Worm (Caenorhabditis elegans): ENCODE data around the gene F57C12.2.

The F57C12.2 gene

DNA sequence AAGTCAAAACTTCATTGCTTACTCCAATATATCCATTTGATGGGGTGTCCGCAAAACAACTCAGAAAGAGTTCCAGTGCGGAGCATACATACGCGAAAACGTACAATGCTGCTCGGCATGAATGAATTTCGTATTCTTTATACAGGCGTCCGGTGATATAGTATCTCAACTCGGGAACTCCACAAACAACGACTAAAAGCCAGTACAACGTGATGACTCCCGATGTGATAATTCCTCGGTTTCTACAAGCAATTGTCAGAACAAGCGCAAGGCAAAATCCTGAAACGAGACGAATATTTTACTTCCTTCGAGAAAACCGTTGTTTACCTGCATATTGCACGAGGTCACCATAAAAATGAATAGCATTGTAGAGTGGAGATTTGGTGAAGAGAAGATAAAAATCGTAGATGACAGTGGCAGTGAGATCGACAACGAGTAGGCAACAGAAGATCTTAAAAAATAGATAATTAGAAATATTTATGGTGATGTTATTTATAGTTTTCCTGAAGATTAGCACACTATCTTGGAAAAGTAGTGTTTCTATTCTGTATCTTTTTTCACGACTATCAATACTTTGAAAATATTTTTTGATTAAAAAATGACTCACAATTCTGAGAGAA is 34.5 kb upstream of the F57C12.2 start:
- TF ChIP-seq mes-2 (tag; optimal IDR thresholded peaks at IDR 0.05; ENCODE audit: poor library complexity, severe bottlenecking): no peak
- no peak for TF ChIP-seq nhr-48 (tag; optimal IDR thresholded peaks at IDR 0.05)
- no peak for TF ChIP-seq nhr-25 (tag; optimal IDR thresholded peaks at IDR 0.05; ENCODE audit: borderline replicate concordance, insufficient read depth)
- no peak for TF ChIP-seq zip-2 (tag; optimal IDR thresholded peaks at IDR 0.05)
- TF ChIP-seq spr-3 (GFP tag; optimal IDR thresholded peaks at IDR 0.05): no peak
- no peak for TF ChIP-seq lin-1 (GFP tag; IDR thresholded peaks at IDR 0.05)
- TF ChIP-seq ces-1 (GFP tag; optimal IDR thresholded peaks at IDR 0.05): no peak
- TF ChIP-seq jun-1 (tag; optimal IDR thresholded peaks at IDR 0.05): no peak
- no peak for TF ChIP-seq attf-4 (tag; optimal IDR thresholded peaks at IDR 0.05)
- TF ChIP-seq mep-1 (tag; optimal IDR thresholded peaks at IDR 0.05): no peak
- peak in 1 of 2 experiments; percentile 93 for TF ChIP-seq unc-62 (GFP tag; optimal IDR thresholded peaks at IDR 0.05 in 1 of 2)
- TF ChIP-seq unc-62 (tag; optimal IDR thresholded peaks at IDR 0.05): no peak
- no peak for TF ChIP-seq nhr-111 (GFP tag; optimal IDR thresholded peaks at IDR 0.05)
- no peak for TF ChIP-seq nhr-11 (tag; optimal IDR thresholded peaks at IDR 0.05)
- TF ChIP-seq mdt-29 (GFP tag; IDR thresholded peaks at IDR 0.05): no peak
- no peak for TF ChIP-seq tag-97 (GFP tag; IDR thresholded peaks at IDR 0.05)
- TF ChIP-seq aha-1 (tag): peak; percentile 41
- TF ChIP-seq ZK546.5 (tag; optimal IDR thresholded peaks at IDR 0.05): no peak

DNA sequence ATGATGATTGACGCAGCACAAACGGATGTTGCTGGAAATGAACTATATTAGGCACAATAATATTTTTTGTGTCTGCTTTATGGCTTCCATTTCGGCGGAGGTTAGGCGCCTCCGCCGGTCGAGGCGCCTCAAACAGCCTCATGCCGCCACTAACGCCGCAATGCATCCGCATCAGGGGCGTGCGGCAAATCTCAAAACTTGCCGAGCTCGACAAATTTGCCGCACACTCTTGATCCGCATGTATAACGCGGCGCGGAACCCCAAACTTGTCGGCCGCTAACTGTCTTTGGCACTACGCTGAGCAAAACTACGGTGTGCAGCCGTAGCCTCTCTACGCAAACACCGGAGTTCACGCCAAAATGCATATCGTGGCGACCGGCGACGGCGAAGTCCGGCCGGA is 30.6 kb upstream of the F57C12.2 start:
- TF ChIP-seq zfp-2 (tag; optimal IDR thresholded peaks at IDR 0.05) (no peak), set-16 (GFP tag; IDR thresholded peaks at IDR 0.05) (peak; percentile 70)

- no peak for TF ChIP-seq ZK337.2 (GFP tag; IDR thresholded peaks at IDR 0.05)
- peak; percentile 64 for TF ChIP-seq nhr-102 (tag; optimal IDR thresholded peaks at IDR 0.05)
These were observed 23.9 kb upstream of the F57C12.2 start for ce11 chrX:575084-575483.

DNA sequence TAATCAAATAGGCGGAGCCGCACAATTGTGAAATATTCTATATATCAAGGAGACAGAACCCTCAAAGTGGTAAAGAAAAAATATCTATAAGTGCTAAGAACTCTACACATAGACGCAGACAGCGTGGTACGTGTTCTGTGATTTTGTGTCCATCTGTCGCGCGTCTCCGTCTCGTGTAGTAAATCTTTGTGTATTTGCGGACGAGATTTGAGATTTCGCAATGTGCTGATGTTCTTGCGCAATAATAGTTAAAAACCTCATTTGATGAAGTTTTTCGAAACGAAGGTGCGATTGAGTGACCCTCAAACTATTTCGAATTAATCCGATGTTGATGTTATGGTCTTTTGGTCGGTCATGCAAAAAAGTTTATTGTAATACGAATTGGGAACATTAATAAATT is 22.1 kb upstream of the F57C12.2 start:
- no peak for TF ChIP-seq zip-11 (GFP tag; IDR thresholded peaks at IDR 0.05)
- TF ChIP-seq dmd-6 (GFP tag; IDR thresholded peaks at IDR 0.05): no peak
- TF ChIP-seq nhr-48 (tag; optimal IDR thresholded peaks at IDR 0.05): no peak
- TF ChIP-seq ceh-44 (GFP tag; IDR thresholded peaks at IDR 0.05): no peak
- TF ChIP-seq lin-29 (GFP tag; IDR thresholded peaks at IDR 0.05): no peak
- no peak for TF ChIP-seq lim-7 (GFP tag; IDR thresholded peaks at IDR 0.05)
- peak in 1 of 2 experiments; percentile 57 for TF ChIP-seq mdl-1 (tag; optimal IDR thresholded peaks at IDR 0.05)
- TF ChIP-seq hif-1 (tag; optimal IDR thresholded peaks at IDR 0.05): peak in 1 of 2 experiments; percentile 46
- no peak for TF ChIP-seq ztf-7 (tag; optimal IDR thresholded peaks at IDR 0.05)
- TF ChIP-seq nhr-42 (GFP tag; IDR thresholded peaks at IDR 0.05): no peak
- peak; percentile 36 for TF ChIP-seq mes-2 (tag; optimal IDR thresholded peaks at IDR 0.05; ENCODE audit: poor library complexity, severe bottlenecking)
- TF ChIP-seq pha-4 (GFP tag; IDR thresholded peaks at IDR 0.05): no peak
- TF ChIP-seq pha-4 (tag; optimal IDR thresholded peaks at IDR 0.05): peak; percentile 41
- TF ChIP-seq F44E2.7 (GFP tag; IDR thresholded peaks at IDR 0.05): no peak
- no peak for TF ChIP-seq unc-130 (GFP tag; optimal IDR thresholded peaks at IDR 0.05)
- no peak for TF ChIP-seq madf-5 (GFP tag; IDR thresholded peaks at IDR 0.05)
- no peak for TF ChIP-seq lin-1 (GFP tag; IDR thresholded peaks at IDR 0.05)
- peak; percentile 28 for TF ChIP-seq hlh-11 (tag; optimal IDR thresholded peaks at IDR 0.05)
- peak in 1 of 2 experiments; percentile 90 for TF ChIP-seq unc-62 (GFP tag; optimal IDR thresholded peaks at IDR 0.05 in 1 of 2)
- no peak for TF ChIP-seq unc-62 (tag; optimal IDR thresholded peaks at IDR 0.05)
- no peak for TF ChIP-seq Y48G9A.11 (GFP tag; IDR thresholded peaks at IDR 0.05)
- TF ChIP-seq daf-19 (GFP tag; conservative IDR thresholded peaks at IDR 0.05): no peak
- no peak for TF ChIP-seq ctbp-1 (GFP tag; IDR thresholded peaks at IDR 0.05)
- 0 out of 2 replicates have a peak, but pooled peaks have one; percentile 37 for TF ChIP-seq hmg-1.1 (GFP tag; IDR thresholded peaks at IDR 0.05)
- no peak for TF ChIP-seq gei-8 (GFP tag; optimal IDR thresholded peaks at IDR 0.05)
- TF ChIP-seq T26A8.4 (GFP tag; IDR thresholded peaks at IDR 0.05): no peak
- TF ChIP-seq fkh-10 (GFP tag; optimal IDR thresholded peaks at IDR 0.05): peak; percentile 31
- TF ChIP-seq F37D6.2 (tag; optimal IDR thresholded peaks at IDR 0.05): no peak
- TF ChIP-seq duxl-1 (tag; optimal IDR thresholded peaks at IDR 0.05; ENCODE audit: poor library complexity): no peak
- peak; percentile 44 for TF ChIP-seq mep-1 (tag; optimal IDR thresholded peaks at IDR 0.05)
